Worm (Caenorhabditis elegans) whole organism, L1 larva: ENCODE data around the gene max-2.
"Not testable (repeated sequence)": the region's sequence is repeated elsewhere in the genome, so short reads cannot be mapped to it uniquely, and the experiment has no call there.

Source experiments
- dsc-1 ChIP-seq: sonication (generic microtip); optimal IDR thresholded peaks from 2 replicates; lab custom pipeline; 2016; ENCODE audit warnings: mild to moderate bottlenecking, missing genetic modification characterization, missing compliant biosample characterization
- fkh-10 ChIP-seq: sonication (generic microtip); optimal IDR thresholded peaks from 2 replicates; lab custom pipeline; 2017; ENCODE audit warnings: missing biosample characterization, missing genetic modification reagents, missing genetic modification characterization
- nhr-11 ChIP-seq: fragments of 150-350 bp; optimal IDR thresholded peaks from 2 replicates; lab custom pipeline; 2014; ENCODE audit warnings: missing biosample characterization, missing genetic modification characterization
- nhr-12 ChIP-seq: sonication (generic microtip); optimal IDR thresholded peaks from 2 replicates; lab custom pipeline; 2017; ENCODE audit warnings: missing biosample characterization, missing genetic modification characterization
- nhr-77 ChIP-seq: fragments of 150-350 bp; optimal IDR thresholded peaks from 2 replicates; lab custom pipeline; 2014; ENCODE audit warnings: missing biosample characterization, missing genetic modification characterization

DNA sequence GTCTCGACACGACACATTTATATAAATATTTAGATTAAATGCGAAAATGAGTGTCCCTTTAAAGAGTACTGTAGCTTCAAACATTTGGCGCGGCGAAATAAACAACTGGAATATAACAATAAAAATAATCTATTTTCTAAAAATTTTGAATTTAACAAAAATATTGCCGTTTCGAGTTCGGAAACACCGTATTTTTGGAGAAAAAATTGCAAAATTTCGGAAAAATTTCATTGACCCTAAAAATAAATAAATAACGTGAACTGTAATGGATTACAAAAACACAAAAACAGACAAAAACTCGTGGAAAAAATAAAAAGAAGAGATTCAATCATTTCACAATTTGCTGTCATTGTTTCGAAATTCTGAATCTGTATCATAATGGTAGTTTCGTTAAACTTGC, 22.0 kb upstream of the max-2 start, which contains the start of gene F42G4.2:
- not testable (repeated sequence) for TF ChIP-seq dsc-1; nhr-12 (tag; lab: Kevin White, UChicago); nhr-11 (tag; lab: Kevin White, UChicago); fkh-10 (GFP tag; lab: Kevin White, UChicago); nhr-77
